Fruit fly (Drosophila melanogaster) whole organism, wandering third instar larva: ENCODE data around the gene RpS4.

Source experiments
- Abd-B ChIP-seq: fragments of >200 bp; optimal IDR thresholded peaks from 2 replicates; lab custom pipeline; 2017; ENCODE audit warnings: missing biosample characterization, missing genetic modification characterization
- CG32264 ChIP-seq: fragments of 200-800 bp; sonication (Bioruptor generic); optimal IDR thresholded peaks from 2 replicates; lab custom pipeline; 2016; ENCODE audit warnings: missing biosample characterization, missing genetic modification characterization
- CG9705 ChIP-seq: fragments of 200-800 bp; sonication (Bioruptor generic); optimal IDR thresholded peaks from 2 replicates; lab custom pipeline; 2018; ENCODE audit warnings: missing biosample characterization, mild to moderate bottlenecking, missing genetic modification characterization
- CrebA ChIP-seq: fragments of 200-800 bp; sonication (Bioruptor generic); optimal IDR thresholded peaks from 2 replicates; lab custom pipeline; 2016; ENCODE audit warnings: missing biosample characterization, mild to moderate bottlenecking, missing genetic modification characterization, borderline replicate concordance
- Dfd ChIP-seq: fragments of >200 bp; optimal IDR thresholded peaks from 2 replicates; lab custom pipeline; 2017; ENCODE audit warnings: missing biosample characterization, missing genetic modification characterization
- Dif ChIP-seq: fragments of 200-275, 200-300 bp; sonication (Bioruptor generic); optimal IDR thresholded peaks from 2 replicates; lab custom pipeline; 2018; ENCODE audit warnings: missing biosample characterization, missing genetic modification characterization; ENCODE audit not compliant: partially characterized antibody
- GATAd ChIP-seq: sonication (Bioruptor generic); optimal IDR thresholded peaks from 2 replicates; lab custom pipeline; 2016; ENCODE audit warnings: missing biosample characterization, missing genetic modification characterization
- HLH106 ChIP-seq: fragments of 200-800 bp; optimal IDR thresholded peaks from 3 replicates; lab custom pipeline; 2019; ENCODE audit warnings: missing biosample characterization, mild to moderate bottlenecking, missing genetic modification characterization, moderate library complexity
- Hnf4 ChIP-seq: fragments of 200-800 bp; sonication (Bioruptor generic); optimal IDR thresholded peaks from 2 replicates; lab custom pipeline; 2016; ENCODE audit warnings: missing biosample characterization, mild to moderate bottlenecking, missing genetic modification characterization
- Hr78 ChIP-seq: fragments of >200 bp; optimal IDR thresholded peaks from 2 replicates; lab custom pipeline; 2017; ENCODE audit warnings: missing biosample characterization, missing genetic modification characterization
- Hr83 ChIP-seq: fragments of 200-300 bp; sonication (Bioruptor generic); optimal IDR thresholded peaks from 2 replicates; lab custom pipeline; 2016; ENCODE audit warnings: missing biosample characterization, mild to moderate bottlenecking, missing genetic modification characterization, moderate library complexity; ENCODE audit not compliant: poor library complexity, severe bottlenecking
- Jra ChIP-seq: sonication (Bioruptor generic); optimal IDR thresholded peaks from 2 replicates; lab custom pipeline; 2016; ENCODE audit warnings: missing biosample characterization, missing genetic modification characterization
- Mio ChIP-seq: sonication (Bioruptor generic); optimal IDR thresholded peaks from 2 replicates; lab custom pipeline; 2016; ENCODE audit warnings: missing biosample characterization, missing genetic modification characterization
- Myc ChIP-seq: fragments of >200 bp; optimal IDR thresholded peaks from 2 replicates; lab custom pipeline; 2017
- N ChIP-seq: fragments of >200 bp; optimal IDR thresholded peaks from 2 replicates; lab custom pipeline; 2018; ENCODE audit warnings: missing biosample characterization, missing external identifiers, missing genetic modification characterization
- OdsH ChIP-seq: fragments of 200-800 bp; sonication (Bioruptor generic); optimal IDR thresholded peaks from 2 replicates; lab custom pipeline; 2016; ENCODE audit warnings: missing biosample characterization, mild to moderate bottlenecking, missing genetic modification characterization
- Rel ChIP-seq, 2 experiments: fragments of 200-800 bp; sonication (Bioruptor generic) in 1 of 2; optimal IDR thresholded peaks; 2 replicates in 1 of 2; 3 replicates in 1 of 2; lab custom pipeline; 2016 to 2019; ENCODE audit warnings: mild to moderate bottlenecking in 2 of 2, missing biosample characterization in 2 of 2, missing genetic modification characterization in 2 of 2, moderate library complexity in 1 of 2
- Sp1 ChIP-seq: fragments of 200-800 bp; sonication (Bioruptor generic); optimal IDR thresholded peaks from 3 replicates; lab custom pipeline; 2019; ENCODE audit warnings: missing biosample characterization, mild to moderate bottlenecking, missing genetic modification characterization, moderate library complexity
- Vsx2 ChIP-seq: fragments of 200-300, 225-300 bp; sonication (Bioruptor generic); optimal IDR thresholded peaks from 2 replicates; lab custom pipeline; 2018; ENCODE audit warnings: missing biosample characterization, missing genetic modification characterization; ENCODE audit not compliant: partially characterized antibody
- br ChIP-seq: fragments of 200-800 bp; sonication (Bioruptor generic); optimal IDR thresholded peaks from 2 replicates; lab custom pipeline; 2016; ENCODE audit warnings: missing biosample characterization, missing genetic modification characterization
- brk ChIP-seq: fragments of 200-800 bp; sonication (Bioruptor generic); optimal IDR thresholded peaks from 2 replicates; lab custom pipeline; 2016; ENCODE audit warnings: missing biosample characterization, mild to moderate bottlenecking, missing genetic modification characterization
- dl ChIP-seq, 2 experiments: fragments of 175-275, 200-275 bp in 1 of 2; fragments of 200-275 bp in 1 of 2; sonication (Bioruptor generic); optimal IDR thresholded peaks; lab custom pipeline; 2018; ENCODE audit warnings: mild to moderate bottlenecking in 2 of 2, missing biosample characterization in 2 of 2, missing genetic modification characterization in 2 of 2, moderate library complexity in 2 of 2; ENCODE audit not compliant: partially characterized antibody in 2 of 2, insufficient read depth in 1 of 2
- dmrt93B ChIP-seq: fragments of 200-800 bp; sonication (Bioruptor generic); optimal IDR thresholded peaks from 2 replicates; lab custom pipeline; 2018; ENCODE audit warnings: missing biosample characterization, mild to moderate bottlenecking, missing genetic modification characterization
- dsf ChIP-seq: sonication (Bioruptor generic); optimal IDR thresholded peaks from 2 replicates; lab custom pipeline; 2016; ENCODE audit warnings: missing biosample characterization, missing genetic modification characterization, borderline replicate concordance
- ey ChIP-seq: fragments of 200-800 bp; sonication (Bioruptor generic); optimal IDR thresholded peaks from 2 replicates; lab custom pipeline; 2016; ENCODE audit warnings: missing biosample characterization, missing genetic modification characterization
- foxo ChIP-seq, 2 experiments: fragments of 200-800 bp; sonication (Bioruptor generic); optimal IDR thresholded peaks; 2 replicates in 1 of 2; 3 replicates in 1 of 2; lab custom pipeline; 2016 to 2017; ENCODE audit warnings: missing biosample characterization in 2 of 2, missing genetic modification characterization in 2 of 2
- fru ChIP-seq: fragments of 200-800 bp; sonication (Bioruptor generic); optimal IDR thresholded peaks from 3 replicates; lab custom pipeline; 2016; ENCODE audit warnings: missing biosample characterization, mild to moderate bottlenecking, missing genetic modification characterization
- h ChIP-seq: fragments of 200-800 bp; sonication (Bioruptor generic); optimal IDR thresholded peaks from 3 replicates; lab custom pipeline; 2016; ENCODE audit warnings: missing biosample characterization, mild to moderate bottlenecking, missing genetic modification characterization
- jim ChIP-seq: fragments of 175-275, 200-325 bp; sonication (Bioruptor generic); optimal IDR thresholded peaks from 2 replicates; lab custom pipeline; 2016; ENCODE audit warnings: missing biosample characterization, mild to moderate bottlenecking, missing genetic modification characterization
- lola ChIP-seq: fragments of >200 bp; optimal IDR thresholded peaks from 2 replicates; lab custom pipeline; 2017; ENCODE audit warnings: missing biosample characterization, missing genetic modification characterization
- pan ChIP-seq: fragments of >200 bp; optimal IDR thresholded peaks from 2 replicates; lab custom pipeline; 2017
- psq ChIP-seq: fragments of 200-800 bp; sonication (Bioruptor generic); optimal IDR thresholded peaks from 3 replicates; lab custom pipeline; 2017; ENCODE audit warnings: missing biosample characterization, mild to moderate bottlenecking, missing genetic modification characterization, moderate library complexity
- rgr ChIP-seq: fragments of 200-800 bp; sonication (Bioruptor generic); optimal IDR thresholded peaks from 3 replicates; lab custom pipeline; 2016; ENCODE audit warnings: missing biosample characterization, mild to moderate bottlenecking, missing genetic modification characterization
- sage ChIP-seq: fragments of 200-800 bp; sonication (Bioruptor generic); optimal IDR thresholded peaks from 2 replicates; lab custom pipeline; 2016; ENCODE audit warnings: missing biosample characterization, mild to moderate bottlenecking, missing genetic modification characterization
- sv ChIP-seq: fragments of 200-800 bp; sonication (Bioruptor generic); optimal IDR thresholded peaks from 3 replicates; lab custom pipeline; 2016; ENCODE audit warnings: missing biosample characterization, missing genetic modification characterization
- tai ChIP-seq: sonication (Bioruptor generic); optimal IDR thresholded peaks from 2 replicates; lab custom pipeline; 2016; ENCODE audit warnings: missing biosample characterization, missing genetic modification characterization
- usp ChIP-seq: fragments of >200 bp; optimal IDR thresholded peaks from 2 replicates; lab custom pipeline; 2017; ENCODE audit warnings: missing biosample characterization, missing genetic modification characterization
- woc ChIP-seq: sonication (Bioruptor generic); optimal IDR thresholded peaks from 2 replicates; lab custom pipeline; 2016; ENCODE audit warnings: missing biosample characterization, mild to moderate bottlenecking, missing genetic modification characterization

Gene RpS4

DNA sequence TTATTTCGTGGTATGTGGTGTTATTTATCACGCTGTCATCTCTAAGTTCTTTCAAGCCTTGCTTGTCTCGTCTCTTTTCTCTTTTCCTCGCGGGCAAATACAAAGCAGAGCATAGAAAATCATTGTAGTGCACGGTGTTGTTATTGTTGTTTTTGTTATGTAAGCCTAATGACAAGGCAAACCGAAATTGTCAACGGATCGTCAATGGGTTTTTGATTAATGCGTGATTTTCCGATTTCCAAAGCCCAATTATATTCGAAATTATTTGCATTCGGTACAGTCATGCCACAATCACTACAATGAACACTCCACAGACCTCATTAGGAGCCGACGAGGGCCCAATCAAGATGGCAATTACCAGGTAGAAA lies 8.7 kb upstream of the RpS4 start:
- TF ChIP-seq psq (no peak), dsf (GFP tag; lab: Kevin White, UChicago) (no peak), sv (GFP tag; lab: Kevin White, UChicago) (no peak), fru (GFP tag; lab: Kevin White, UChicago) (no peak), CG9705 (GFP tag; lab: Kevin White, UChicago) (no peak), Dfd (no peak), foxo (GFP tag; optimal IDR thresholded peaks at IDR 0.05; lab: Kevin White, UChicago) (no peak), Hr78 (no peak), jim (no peak), pan (lab: Kevin White, UChicago) (no peak), woc (GFP tag; lab: Kevin White, UChicago) (no peak), Hnf4 (GFP tag; lab: Kevin White, UChicago) (no peak), OdsH (GFP tag; lab: Kevin White, UChicago) (no peak), Jra (GFP tag; lab: Kevin White, UChicago) (no peak)

DNA sequence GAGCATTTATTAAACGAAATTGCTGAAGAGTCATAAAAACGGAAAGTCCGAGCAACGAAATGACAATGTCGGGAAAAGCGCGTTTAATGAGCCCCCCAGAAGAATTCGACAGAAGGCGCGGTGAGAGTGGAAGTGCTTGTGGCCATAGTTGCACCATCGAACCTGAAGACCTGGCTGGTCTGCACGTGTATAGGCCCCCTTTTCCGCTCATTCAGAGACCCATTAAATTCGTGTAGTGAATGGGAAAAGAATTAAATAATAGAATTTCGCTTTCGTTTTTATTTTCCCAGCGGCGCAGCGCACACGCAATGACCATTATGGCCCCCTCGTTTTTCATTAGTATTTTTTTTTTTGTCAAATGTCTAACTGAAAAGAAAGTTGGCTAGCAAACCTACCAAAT lies 8.2 kb upstream of the RpS4 start:
- TF ChIP-seq Vsx2: peak; percentile 42
- TF ChIP-seq HLH106 (tag; lab: Kevin White, UChicago): no peak

DNA sequence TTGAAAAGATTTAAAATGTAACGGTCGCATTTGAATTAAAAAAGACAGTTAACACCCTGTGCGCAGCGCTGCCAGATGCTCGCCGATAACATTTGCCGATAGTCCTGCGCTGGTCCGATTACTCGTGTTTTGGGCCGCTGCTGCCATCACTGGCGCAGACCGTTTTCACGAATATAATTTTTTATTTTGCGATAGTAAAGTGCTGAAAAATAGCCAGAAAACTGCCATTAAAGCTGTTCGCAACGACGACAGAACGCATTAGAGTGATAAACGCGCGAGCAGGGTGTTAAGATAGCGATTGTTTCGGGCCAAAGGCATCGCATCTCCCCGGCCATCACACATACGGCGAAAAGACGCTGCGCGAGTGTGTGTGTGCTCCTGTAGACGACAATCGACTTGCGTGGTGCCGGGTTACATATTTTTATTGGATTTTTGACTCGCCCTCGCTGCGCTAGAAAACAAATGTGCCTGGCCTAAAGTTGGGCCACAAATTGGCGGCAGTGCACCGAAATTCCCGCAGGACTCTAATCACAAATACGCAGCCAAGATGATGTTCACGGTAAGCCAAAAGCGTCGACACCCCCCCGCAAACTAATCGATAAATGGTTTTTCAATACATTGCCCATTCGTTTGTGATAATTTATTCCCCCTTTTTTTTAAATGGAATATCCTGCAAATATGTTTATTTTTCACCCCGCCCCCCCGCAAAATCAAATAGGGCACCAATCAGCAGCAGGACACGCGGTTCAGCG lies 4.7 kb upstream of the RpS4 start, which contains the start of gene Srrm1:
Srrm1 (plus strand) TSS at position 116 of the 752 bp plus-strand sequence.
- peak; percentile 33 for TF ChIP-seq h (GFP tag; lab: Kevin White, UChicago)
- no peak for TF ChIP-seq Dfd
- TF ChIP-seq Rel (GFP tag; optimal IDR thresholded peaks at IDR 0.05; lab: Kevin White, UChicago): no peak
- TF ChIP-seq Rel (tag; optimal IDR thresholded peaks at IDR 0.05; lab: Kevin White, UChicago): no peak
- no peak for TF ChIP-seq sage (GFP tag; lab: Kevin White, UChicago)
- TF ChIP-seq fru (GFP tag; lab: Kevin White, UChicago): peak; percentile 30
- peak; percentile 32 for TF ChIP-seq CG9705 (GFP tag; lab: Kevin White, UChicago)
- TF ChIP-seq usp (GFP tag; lab: Kevin White, UChicago): no peak
- TF ChIP-seq dsf (GFP tag; lab: Kevin White, UChicago): no peak
- no peak for TF ChIP-seq HLH106 (tag; lab: Kevin White, UChicago)
- TF ChIP-seq br (GFP tag; lab: Kevin White, UChicago): no peak
- TF ChIP-seq Mio (GFP tag; lab: Kevin White, UChicago): no peak
- no peak for TF ChIP-seq OdsH (GFP tag; lab: Kevin White, UChicago)
- no peak for TF ChIP-seq Myc
- peak in 1 of 2 experiments; percentile 50 for TF ChIP-seq foxo (GFP tag; optimal IDR thresholded peaks at IDR 0.05; lab: Kevin White, UChicago)
- no peak for TF ChIP-seq Dif (GFP tag; lab: Kevin White, UChicago)
- no peak for TF ChIP-seq dmrt93B (GFP tag; lab: Kevin White, UChicago)
- no peak for TF ChIP-seq pan (lab: Kevin White, UChicago)
- peak; percentile 8 for TF ChIP-seq ey (GFP tag; lab: Kevin White, UChicago)
- TF ChIP-seq Sp1 (GFP tag; lab: Kevin White, UChicago): peak; percentile 20
- peak; percentile 21 for TF ChIP-seq sv (GFP tag; lab: Kevin White, UChicago)
- TF ChIP-seq Hnf4 (GFP tag; lab: Kevin White, UChicago): no peak
- TF ChIP-seq dl (GFP tag; optimal IDR thresholded peaks at IDR 0.05; lab: Kevin White, UChicago; ENCODE audit: insufficient read depth in 1 of 2, partially characterized antibody in 2 of 2): no peak
- no peak for TF ChIP-seq GATAd (GFP tag; lab: Kevin White, UChicago)
- TF ChIP-seq Vsx2: no peak
- TF ChIP-seq rgr (GFP tag; lab: Kevin White, UChicago): peak; percentile 46
- peak; percentile 87 for TF ChIP-seq Hr83 (GFP tag; lab: Kevin White, UChicago)
- no peak for TF ChIP-seq CG32264 (GFP tag; lab: Kevin White, UChicago)
- TF ChIP-seq tai (GFP tag; lab: Kevin White, UChicago): no peak
- TF ChIP-seq psq: no peak
- TF ChIP-seq Jra (GFP tag; lab: Kevin White, UChicago): no peak
- TF ChIP-seq CrebA: no peak
- no peak for TF ChIP-seq Hr78
- TF ChIP-seq Abd-B (GFP tag; lab: Kevin White, UChicago): no peak
- TF ChIP-seq brk (GFP tag; lab: Kevin White, UChicago): no peak
- TF ChIP-seq woc (GFP tag; lab: Kevin White, UChicago): no peak
- no peak for TF ChIP-seq lola (GFP tag; lab: Kevin White, UChicago)
- no peak for TF ChIP-seq N (GFP tag; lab: Kevin White, UChicago)
- no peak for TF ChIP-seq jim
- TF ChIP-seq, all 38 proteins: peak for 9
